Fruit fly (Drosophila melanogaster) ovary, adult (tissue): ENCODE measurements around the gene hyd.
A peak's percentile ranks its signal among the peaks of the same experiment; 100 is the strongest.

Experiments
- CG17801 ChIP-seq: fragments of 200-800 bp; optimal IDR thresholded peaks from 2 replicates; lab custom pipeline; 2019; ENCODE audit warnings: missing biosample characterization, mild to moderate bottlenecking, missing genetic modification characterization, moderate library complexity; ENCODE audit not compliant: partially characterized antibody

hyd gene

DNA sequence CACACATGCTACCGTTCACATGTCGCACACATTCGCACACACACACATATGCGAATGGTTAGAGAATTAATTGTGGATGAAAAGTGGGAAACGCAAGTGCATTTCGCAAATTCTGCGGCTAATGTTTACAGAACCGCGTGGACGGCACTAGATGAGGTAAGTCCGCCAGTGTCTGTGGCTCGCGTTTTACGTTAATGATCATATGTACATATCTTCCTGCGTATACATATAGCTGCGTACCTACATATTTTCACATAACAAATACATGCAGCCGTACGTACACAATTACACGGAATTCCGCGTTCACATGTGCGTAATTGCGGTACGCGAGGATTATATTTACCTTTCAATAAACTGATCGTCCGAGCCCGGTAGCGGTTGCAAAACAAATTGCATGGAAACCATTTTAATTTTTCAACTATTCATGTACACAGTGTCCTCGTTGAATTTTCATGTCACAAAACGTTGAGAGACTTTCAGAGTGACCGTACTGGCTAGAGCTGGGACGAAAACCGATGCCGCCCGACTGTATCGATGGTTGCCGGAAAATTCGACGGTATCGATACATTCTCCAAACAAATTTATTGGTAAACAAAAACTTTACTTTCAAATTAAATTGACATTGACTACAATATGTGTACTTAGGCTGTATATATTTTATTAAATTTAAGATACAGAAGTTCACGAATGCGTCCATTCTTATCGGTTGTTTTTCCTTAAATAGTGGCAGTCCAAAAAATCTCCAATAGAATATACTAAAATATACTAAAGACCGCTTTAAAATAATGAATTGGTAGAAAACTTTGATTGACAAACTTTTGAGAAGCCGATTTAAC is at the start of gene hyd:
Gene hyd (minus strand): TSS at position 495 of the 836 bp plus-strand sequence.
- no peak for TF ChIP-seq CG17801

DNA sequence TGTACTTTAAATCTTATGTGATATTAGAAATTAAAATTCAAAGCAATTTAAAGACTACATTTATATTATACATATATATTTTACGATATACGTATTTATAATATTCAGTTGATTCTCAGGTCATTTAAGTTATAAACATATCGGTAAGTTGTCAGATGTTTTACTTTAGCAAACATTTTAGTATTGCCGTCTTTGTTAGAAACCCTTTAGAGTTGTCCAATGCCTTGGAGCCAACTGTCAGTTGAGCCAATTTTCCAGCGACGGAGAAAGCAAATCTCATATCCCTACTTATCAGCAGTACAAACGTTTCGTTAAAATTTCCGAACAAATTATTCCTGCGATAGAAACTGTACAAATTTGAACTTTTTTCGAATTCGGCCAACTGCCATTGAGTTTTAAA is 49.4 kb upstream of the hyd start, which contains the start of gene topi:
Gene topi (plus strand): TSS at position 301 of the 400 bp plus-strand sequence.
- TF ChIP-seq CG17801 = no peak

DNA sequence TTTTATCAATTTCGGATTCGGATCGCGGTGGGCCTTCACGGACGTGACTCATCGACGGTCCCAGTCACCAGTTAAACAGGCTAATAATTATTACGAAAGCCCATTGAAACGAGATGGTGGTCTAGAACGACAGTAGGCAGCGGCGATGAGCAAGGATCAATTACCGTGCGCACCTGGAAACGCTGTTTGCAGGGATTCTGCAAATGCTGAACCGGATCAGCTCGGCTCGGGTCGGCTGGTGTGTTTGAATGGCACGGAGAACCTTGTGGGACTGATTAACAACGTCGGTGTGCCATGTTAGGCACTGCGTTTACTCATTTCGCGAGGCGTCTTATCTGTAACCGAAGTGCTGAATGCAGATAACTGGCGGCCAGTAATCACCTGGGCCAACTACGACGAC is 48.7 kb upstream of the hyd start, which contains the start of gene Whamy:
Gene Whamy (minus strand): TSS at position 273 of the 400 bp plus-strand sequence.
- TF ChIP-seq CG17801 = no peak

DNA sequence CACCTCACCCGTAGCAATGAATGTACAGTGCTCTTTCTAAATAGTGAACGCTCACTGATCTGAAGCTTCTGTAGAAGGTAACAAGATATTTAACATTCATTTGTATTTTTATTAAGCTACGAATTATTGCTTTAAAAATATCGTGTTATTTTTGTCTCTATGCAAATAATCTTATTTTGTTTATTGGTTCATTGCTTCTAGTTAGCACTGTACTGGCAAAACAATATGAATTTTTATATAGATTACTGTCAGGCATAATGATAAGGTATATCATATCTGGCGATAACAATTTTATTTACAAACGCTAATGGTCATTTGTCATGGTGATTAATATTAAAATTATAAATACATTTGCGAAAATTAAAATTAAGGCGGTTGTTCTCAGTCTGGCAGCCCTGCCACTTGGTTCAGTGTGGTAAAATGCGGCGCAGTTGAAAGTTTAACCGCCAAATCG is 46.1 kb upstream of the hyd start, which contains the start of gene CG9471:
Gene CG9471 (minus strand): TSS at position 24 of the 454 bp plus-strand sequence.
- peak; percentile 95 for TF ChIP-seq CG17801

DNA sequence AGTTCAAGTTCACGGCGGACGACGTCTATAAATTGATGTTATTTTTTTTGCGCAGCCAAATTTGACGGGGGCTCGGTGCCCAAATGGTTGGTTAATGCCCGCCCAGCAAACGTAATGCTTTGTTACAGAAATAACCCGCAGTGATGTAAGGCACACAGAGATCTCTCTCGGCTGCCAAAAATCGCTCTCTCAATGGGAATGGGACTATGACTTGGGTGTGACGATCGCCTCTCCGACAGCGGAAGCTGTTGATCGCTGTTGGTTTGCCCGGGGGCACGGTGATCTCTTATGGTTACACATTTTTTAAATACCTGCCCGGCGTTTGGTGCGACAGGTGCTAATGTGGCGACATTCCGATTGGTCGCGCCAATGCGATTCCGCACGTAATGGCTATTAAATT is 44.7 kb upstream of the hyd start:
- TF ChIP-seq CG17801 = no peak

DNA sequence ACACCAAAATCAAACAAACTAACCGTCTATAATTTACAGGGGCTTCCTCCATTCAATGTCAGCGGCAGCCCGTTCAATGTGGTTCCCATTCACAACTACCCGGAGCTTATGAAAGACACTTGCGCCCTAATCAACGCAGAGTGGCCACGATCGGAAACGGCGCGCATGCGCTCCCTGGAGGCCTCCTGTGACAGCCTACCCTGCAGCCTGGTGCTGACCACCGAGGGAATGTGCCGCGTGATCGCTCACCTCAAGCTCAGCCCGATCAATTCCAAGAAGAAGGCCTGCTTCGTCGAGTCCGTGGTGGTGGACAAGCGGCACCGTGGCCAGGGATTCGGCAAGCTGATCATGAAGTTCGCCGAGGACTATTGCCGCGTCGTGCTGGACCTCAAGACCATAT is 43.5 kb upstream of the hyd start, which contains the start of gene MED6:
Gene MED6 (minus strand): TSS at position 101 of the 400 bp plus-strand sequence.
- TF ChIP-seq CG17801 = no peak

DNA sequence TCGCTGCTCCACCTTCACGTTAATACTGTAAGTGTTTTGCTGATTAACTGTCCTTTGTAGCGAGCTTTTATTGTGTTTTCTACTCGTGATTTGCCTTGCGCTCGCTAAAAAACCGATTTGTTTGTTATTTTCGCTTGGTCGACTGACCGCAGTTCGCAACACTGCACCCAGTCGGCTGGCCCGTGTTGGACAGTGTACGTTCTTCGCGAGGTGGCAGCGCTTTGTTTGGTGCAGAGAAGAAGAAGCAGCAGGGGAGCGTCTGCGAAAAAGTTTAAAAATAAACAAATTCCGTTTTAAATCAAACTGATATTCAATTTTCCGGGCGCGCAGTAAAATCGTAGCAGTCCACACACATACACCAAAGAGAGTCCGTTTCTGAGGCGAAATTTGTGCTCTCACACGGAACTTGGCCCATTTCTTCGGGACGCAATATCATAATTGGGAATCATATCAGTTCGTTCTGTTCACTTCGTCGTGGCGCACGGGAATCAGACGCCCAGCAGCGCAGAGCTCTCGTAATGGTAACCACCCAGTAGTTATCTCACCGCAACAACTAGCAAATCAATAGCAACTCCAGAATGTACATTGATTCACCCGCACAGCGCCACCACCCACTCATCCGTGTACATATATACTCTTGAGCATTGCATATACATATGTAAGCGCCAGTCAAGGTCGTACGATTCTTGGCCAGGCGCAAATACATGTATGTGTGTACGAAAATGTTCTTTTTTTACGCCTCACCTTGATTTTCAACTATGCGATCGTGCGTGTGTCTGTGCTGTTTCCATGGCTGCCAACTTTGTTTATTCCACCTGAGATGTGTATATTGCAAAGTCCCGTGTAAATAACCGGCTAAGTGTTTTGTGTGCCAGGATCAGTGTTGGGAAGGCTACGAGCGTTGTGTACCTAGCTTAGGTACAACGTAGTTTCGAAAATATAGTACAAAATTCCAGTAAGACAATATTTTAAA is 42.5 kb upstream of the hyd start, which contains the start of gene Naa80:
Gene Naa80 (plus strand): TSS at position 215 of the 973 bp plus-strand sequence.
- peak; percentile 29 for TF ChIP-seq CG17801

DNA sequence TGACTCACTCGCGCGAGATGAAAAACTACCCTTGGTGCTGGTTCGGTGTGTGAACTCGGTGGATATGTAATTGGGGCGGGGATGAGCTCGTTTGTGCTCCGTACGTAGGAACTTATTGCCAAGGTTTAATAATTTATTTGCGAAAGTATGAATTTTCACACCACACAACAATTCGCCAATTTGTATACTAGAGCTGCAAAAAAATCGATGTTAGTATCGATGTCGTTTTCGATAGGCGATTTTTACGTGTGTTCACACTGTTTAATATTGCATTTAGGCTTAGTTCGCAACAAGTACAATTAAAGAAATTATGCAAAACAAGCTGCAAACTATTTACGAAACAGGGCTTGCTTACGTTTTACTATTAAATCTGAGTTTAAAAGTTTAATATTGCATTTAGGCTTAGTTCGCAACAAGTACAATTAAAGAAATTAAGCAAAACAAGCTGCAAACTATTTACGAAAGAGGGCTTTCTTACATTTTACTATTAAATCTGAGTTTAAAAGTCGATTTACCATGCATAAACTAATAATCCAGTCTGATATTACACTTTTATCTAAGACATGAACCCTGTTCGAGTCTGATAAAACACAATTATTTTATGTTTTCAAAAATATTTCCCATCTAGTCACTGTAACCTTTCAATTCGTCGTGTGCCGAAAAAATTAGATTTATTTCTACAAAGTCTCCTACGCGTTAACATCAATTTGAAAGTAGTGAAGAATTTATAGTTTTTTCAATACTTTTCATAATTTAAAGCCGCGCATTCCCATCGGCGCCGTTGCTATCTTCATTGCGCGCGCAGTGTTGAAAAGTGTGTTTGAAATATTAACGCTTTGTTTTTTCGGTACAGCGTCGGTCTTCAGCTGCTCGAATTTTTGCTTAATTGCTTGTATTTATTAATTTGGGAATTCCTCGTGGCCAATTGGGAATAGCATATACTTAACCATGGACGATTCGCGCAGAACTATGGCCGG is 37.8 kb upstream of the hyd start, which contains the start of the genes Snap24 and CG8478:
Gene Snap24 (minus strand): TSS at position 196 of the 977 bp plus-strand sequence.
Gene CG8478 (plus strand): TSS at position 696 of the 977 bp plus-strand sequence.
- TF ChIP-seq CG17801 = no peak

DNA sequence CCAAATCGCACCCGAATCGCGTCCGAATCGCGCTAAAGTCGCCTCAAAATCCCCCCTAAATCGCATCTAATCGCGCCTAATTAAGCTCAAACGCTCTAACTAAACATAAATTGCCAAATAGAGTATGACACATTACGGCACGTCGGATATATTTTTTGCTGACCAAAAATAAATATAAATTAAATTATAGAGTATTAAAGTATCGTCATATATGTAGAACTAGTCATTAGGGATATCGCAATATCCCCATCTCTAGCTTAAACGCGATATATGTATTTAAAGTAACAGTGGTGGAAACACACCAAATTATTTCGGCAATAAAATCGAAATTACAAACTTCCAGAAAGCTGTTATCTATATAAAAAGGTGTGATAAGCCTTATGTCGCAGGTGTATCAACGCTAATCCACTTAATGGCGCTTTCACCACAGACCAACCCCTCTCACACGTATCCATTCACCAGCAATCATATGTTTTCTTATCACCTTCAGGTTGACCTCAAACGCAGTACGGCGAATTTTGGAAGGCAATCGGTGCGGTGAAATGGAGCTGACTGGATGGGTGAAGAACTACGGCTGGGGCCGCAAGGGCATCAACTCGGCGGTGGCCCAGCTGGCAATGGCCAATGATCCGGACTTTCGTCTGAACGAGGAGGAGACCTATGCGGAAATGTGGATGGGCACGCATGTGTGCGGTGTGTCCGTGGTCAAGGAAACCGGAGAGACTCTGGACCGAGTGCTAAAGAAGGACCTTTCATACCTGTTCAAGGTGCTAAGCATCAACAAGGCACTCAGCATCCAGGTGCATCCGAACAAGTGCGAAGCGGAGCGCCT is 34.2 kb upstream of the hyd start, which contains the start of gene Mpi:
Gene Mpi (plus strand): TSS at position 263 of the 832 bp plus-strand sequence.
- TF ChIP-seq CG17801 = peak; percentile 72

DNA sequence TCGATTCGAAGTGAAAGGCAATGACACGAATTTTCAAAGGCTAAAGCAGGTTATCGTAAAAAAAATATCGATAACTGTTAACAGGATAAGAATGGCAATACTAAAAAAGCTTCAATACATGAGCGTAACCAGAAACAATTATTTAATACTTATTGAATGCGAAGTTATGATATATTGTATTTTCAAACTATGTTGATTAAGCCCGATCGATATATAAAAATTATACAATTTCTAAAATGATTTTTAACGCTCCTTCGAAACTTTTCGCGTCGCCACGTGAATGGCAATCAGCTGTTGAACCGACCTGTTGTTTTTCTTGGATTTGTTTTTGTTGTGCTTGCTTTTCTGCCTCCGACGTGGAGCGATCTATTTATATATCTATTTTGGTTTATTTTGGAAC is 30.8 kb upstream of the hyd start, which contains the start of the genes Alg12 and Rpt3R:
Gene Alg12 (plus strand): TSS at position 305 of the 400 bp plus-strand sequence.
Gene Rpt3R (minus strand): TSS at position 324 of the 400 bp plus-strand sequence.
- TF ChIP-seq CG17801 = no peak

DNA sequence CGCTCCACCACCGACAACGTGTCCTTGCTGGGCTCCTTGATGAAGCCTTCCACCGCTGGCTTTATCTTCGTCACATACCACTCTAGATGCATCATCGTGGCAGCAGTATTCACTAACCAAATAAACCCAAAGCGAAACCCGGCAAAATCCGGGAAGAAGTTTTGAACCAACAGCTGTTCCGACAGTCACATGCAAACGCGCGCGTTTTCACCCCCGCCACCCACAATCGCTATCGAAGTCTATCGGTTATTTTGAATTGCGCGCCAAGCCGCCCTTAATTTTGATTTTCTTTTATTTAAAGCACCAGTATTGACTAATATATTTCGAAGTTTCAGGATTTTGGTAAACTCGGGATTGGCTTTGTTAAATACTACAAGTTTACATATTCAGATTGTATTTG is 29.1 kb upstream of the hyd start, which contains the start of gene Tti1:
Gene Tti1 (minus strand): TSS at position 200 of the 400 bp plus-strand sequence.
- TF ChIP-seq CG17801 = no peak

DNA sequence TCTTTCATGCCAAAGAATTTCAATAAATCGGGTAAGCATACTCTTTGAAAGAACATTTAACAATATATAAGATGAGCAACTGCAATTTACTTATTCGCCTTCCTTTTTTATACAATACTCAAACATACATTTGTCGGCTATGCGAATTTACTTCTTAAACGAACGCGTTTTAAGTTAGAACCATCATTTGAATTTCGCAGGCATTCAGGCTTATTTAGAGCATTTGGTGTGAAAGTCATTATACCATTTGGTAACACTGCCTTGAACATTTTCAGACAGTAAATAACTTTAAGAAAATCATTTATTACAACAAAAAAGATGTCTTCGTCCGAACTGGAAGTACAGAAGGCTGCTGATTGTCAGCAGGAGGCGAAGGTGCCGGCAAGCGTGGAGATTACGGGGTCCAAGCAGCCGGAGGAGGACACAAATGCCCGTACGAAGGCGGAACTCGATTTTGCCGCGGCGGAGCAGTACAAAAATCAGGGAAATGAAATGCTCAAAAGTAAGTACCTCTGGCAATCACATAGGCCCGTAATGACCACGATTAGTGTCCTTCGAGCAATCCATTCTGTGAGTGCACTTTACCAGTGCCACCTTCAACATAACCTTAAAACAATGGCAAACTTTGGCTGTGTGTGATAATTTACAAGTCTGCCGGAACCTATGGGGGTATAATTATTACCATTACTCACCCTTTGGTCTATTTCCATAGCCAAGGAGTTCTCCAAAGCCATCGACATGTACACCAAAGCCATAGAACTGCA is 22.7 kb upstream of the hyd start:
- TF ChIP-seq CG17801 = no peak

DNA sequence ATGACTTTTGCATAAGTTTGCCTTT is 22.3 kb upstream of the hyd start, which contains the start of gene PpD3:
Gene PpD3 (plus strand): TSS at position 1 of the 25 bp plus-strand sequence.
- TF ChIP-seq CG17801 = no peak
